Fruit fly (Drosophila melanogaster): ENCODE measurements around the gene Tl.

DNA sequence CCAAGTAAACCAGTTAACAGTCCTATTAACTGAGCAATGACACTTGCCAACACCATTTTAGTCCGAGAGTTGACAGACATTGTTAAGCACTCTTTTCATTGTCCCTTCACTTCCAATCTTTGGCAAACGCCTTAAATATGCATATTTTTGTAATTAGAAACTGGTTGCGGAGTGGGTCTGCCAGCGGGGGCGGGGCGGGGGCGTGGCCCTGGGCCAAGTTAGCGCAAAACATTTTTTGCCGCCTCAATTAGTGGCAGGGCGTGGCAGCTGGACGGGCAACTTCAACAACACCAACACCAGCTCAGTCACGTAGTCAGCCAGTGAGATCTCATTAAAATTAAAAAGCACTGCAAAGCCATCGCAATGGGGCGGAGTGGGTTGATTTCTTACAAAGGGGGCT, 37.1 kb upstream of the Tl start:
- no peak for TF ChIP-seq CG8478 (optimal IDR thresholded peaks at IDR 0.05)
- TF ChIP-seq CTCF (optimal IDR thresholded peaks at IDR 0.05) = no peak

All from S2 (cell line).